Worm (Caenorhabditis elegans) whole organism, L1 larva: Measurements from ENCODE around the gene cif-1.

Experiments used
- C16A3.4 ChIP-seq: fragments of 150-350 bp; optimal IDR thresholded peaks from 2 replicates; lab custom pipeline; 2014; ENCODE audit warnings: missing biosample characterization, missing genetic modification characterization
- F16B12.6 ChIP-seq: fragments of 150-350 bp; optimal IDR thresholded peaks from 2 replicates; lab custom pipeline; 2014; ENCODE audit warnings: missing biosample characterization, missing genetic modification characterization
- alr-1 ChIP-seq: fragments of 200-800 bp; sonication (Bioruptor generic); optimal IDR thresholded peaks from 2 replicates; lab custom pipeline; 2018; ENCODE audit warnings: borderline replicate concordance, mild to moderate bottlenecking, missing genetic modification characterization, missing compliant biosample characterization
- aly-2 ChIP-seq: fragments of 150-350 bp; optimal IDR thresholded peaks from 2 replicates; lab custom pipeline; 2014; ENCODE audit warnings: missing biosample characterization, missing genetic modification characterization
- ama-1 ChIP-seq: fragments of 150-350 bp; optimal IDR thresholded peaks from 2 replicates; lab custom pipeline; 2014
- blmp-1 ChIP-seq: fragments of 150-350 bp; optimal IDR thresholded peaks from 2 replicates; lab custom pipeline; 2014; ENCODE audit warnings: missing biosample characterization, missing genetic modification characterization
- ceh-82 ChIP-seq, 3 experiments: fragments of 150-350 bp in 1 of 3; sonication (generic microtip) in 2 of 3; optimal IDR thresholded peaks; 2 replicates each; lab custom pipeline; 2014 to 2017; ENCODE audit warnings: missing biosample characterization in 3 of 3, missing genetic modification characterization in 3 of 3
- ceh-88 ChIP-seq: fragments of 200-800 bp; sonication (Bioruptor generic); IDR thresholded peaks from 2 replicates; pipeline ENCODE4 v1.3.6; 2022; ENCODE audit warnings: missing genetic modification characterization, missing compliant biosample characterization
- dpl-1 ChIP-seq, 3 experiments: fragments of 150-350 bp in 2 of 3; sonication (generic microtip) in 1 of 3; optimal IDR thresholded peaks; 2 replicates each; lab custom pipeline; 2014 to 2017; ENCODE audit warnings: missing biosample characterization in 3 of 3, missing genetic modification characterization in 3 of 3, missing genetic modification reagents in 3 of 3
- efl-1 ChIP-seq, 4 experiments: fragments of 150-350 bp; optimal IDR thresholded peaks in 3 of 4; peaks in 1 of 4; 1 replicate in 1 of 4; 2 replicates in 3 of 4; lab custom pipeline; 2014; ENCODE audit warnings: missing biosample characterization in 2 of 4, missing genetic modification characterization in 2 of 4, missing genetic modification reagents in 2 of 4
- egl-27 ChIP-seq, 2 experiments: fragments of 150-350 bp in 1 of 2; sonication (generic microtip); optimal IDR thresholded peaks; 3 replicates each; lab custom pipeline; 2017 to 2018; ENCODE audit warnings: missing biosample characterization in 2 of 2, missing genetic modification characterization in 2 of 2, missing genetic modification reagents in 2 of 2
- elt-2 ChIP-seq: sonication (generic microtip); optimal IDR thresholded peaks from 2 replicates; lab custom pipeline; 2016; ENCODE audit warnings: missing genetic modification characterization, mild to moderate bottlenecking, inconsistent platforms, missing compliant biosample characterization, missing genetic modification reagents
- fos-1 ChIP-seq: fragments of 150-350 bp; optimal IDR thresholded peaks from 2 replicates; lab custom pipeline; 2014; ENCODE audit warnings: missing biosample characterization, missing genetic modification characterization
- grh-1 ChIP-seq: fragments of 200-800 bp; sonication (Bioruptor generic); IDR thresholded peaks from 2 replicates; pipeline ENCODE4 v1.3.6; 2022; ENCODE audit warnings: missing genetic modification reagents, missing genetic modification characterization, missing compliant biosample characterization
- hpl-2 ChIP-seq: fragments of 150-350 bp; optimal IDR thresholded peaks from 2 replicates; lab custom pipeline; 2014; ENCODE audit warnings: missing biosample characterization, missing genetic modification reagents, missing genetic modification characterization
- irx-1 ChIP-seq: sonication (generic microtip); optimal IDR thresholded peaks from 2 replicates; lab custom pipeline; 2016; ENCODE audit warnings: missing genetic modification characterization, missing compliant biosample characterization
- jun-1 ChIP-seq: fragments of 150-350 bp; optimal IDR thresholded peaks from 2 replicates; lab custom pipeline; 2014; ENCODE audit warnings: missing biosample characterization, missing genetic modification reagents, missing genetic modification characterization
- lin-15B ChIP-seq: fragments of 150-350 bp; sonication (generic microtip); optimal IDR thresholded peaks from 3 replicates; lab custom pipeline; 2014; ENCODE audit warnings: missing biosample characterization, missing genetic modification characterization
- lin-35 ChIP-seq, 2 experiments: fragments of 150-350 bp; optimal IDR thresholded peaks; 2 replicates each; lab custom pipeline; 2014; ENCODE audit warnings: missing biosample characterization in 2 of 2, missing genetic modification characterization in 2 of 2, missing genetic modification reagents in 2 of 2
- lin-39 ChIP-seq: fragments of 150-350 bp; optimal IDR thresholded peaks from 2 replicates; lab custom pipeline; 2014; ENCODE audit warnings: missing biosample characterization, missing genetic modification reagents, missing genetic modification characterization
- mef-2 ChIP-seq: fragments of 150-350 bp; optimal IDR thresholded peaks from 2 replicates; lab custom pipeline; 2014; ENCODE audit warnings: missing biosample characterization, missing genetic modification characterization
- mep-1 ChIP-seq: fragments of 150-350 bp; optimal IDR thresholded peaks from 2 replicates; lab custom pipeline; 2014; ENCODE audit warnings: missing biosample characterization, missing genetic modification characterization
- nhr-19 ChIP-seq: fragments of 200-800 bp; sonication (Bioruptor generic); conservative IDR thresholded peaks from 2 replicates; pipeline ENCODE4 v1.3.6; 2022; ENCODE audit warnings: missing genetic modification characterization, missing compliant biosample characterization
- nhr-20 ChIP-seq: sonication (generic microtip); optimal IDR thresholded peaks from 2 replicates; lab custom pipeline; 2016; ENCODE audit warnings: mild to moderate bottlenecking, missing genetic modification characterization, missing compliant biosample characterization
- nhr-28 ChIP-seq: fragments of 150-350 bp; optimal IDR thresholded peaks from 2 replicates; lab custom pipeline; 2014; ENCODE audit warnings: missing biosample characterization, missing genetic modification characterization
- nhr-84 ChIP-seq: sonication (generic microtip); optimal IDR thresholded peaks from 2 replicates; lab custom pipeline; 2017; ENCODE audit warnings: missing biosample characterization, missing genetic modification characterization
- nhr-90 ChIP-seq: sonication (generic microtip); optimal IDR thresholded peaks from 2 replicates; lab custom pipeline; 2016; ENCODE audit warnings: mild to moderate bottlenecking, missing genetic modification characterization, missing compliant biosample characterization; ENCODE audit not compliant: poor library complexity
- pag-3 ChIP-seq: sonication (generic microtip); optimal IDR thresholded peaks from 2 replicates; lab custom pipeline; 2017; ENCODE audit warnings: missing genetic modification characterization, mild to moderate bottlenecking, missing compliant biosample characterization, antibody characterized with exemption, borderline replicate concordance; ENCODE audit not compliant: insufficient read depth
- rnt-1 ChIP-seq: sonication (generic microtip); optimal IDR thresholded peaks from 2 replicates; lab custom pipeline; 2016; ENCODE audit warnings: mild to moderate bottlenecking, missing genetic modification characterization, moderate library complexity, missing compliant biosample characterization
- skn-1 ChIP-seq: fragments of 150-350 bp; optimal IDR thresholded peaks from 2 replicates; lab custom pipeline; 2014; ENCODE audit warnings: missing biosample characterization, missing genetic modification characterization
- snu-23 ChIP-seq: sonication (generic microtip); optimal IDR thresholded peaks from 2 replicates; lab custom pipeline; 2016; ENCODE audit warnings: missing genetic modification characterization, missing compliant biosample characterization
- swsn-7 ChIP-seq: sonication (generic microtip); optimal IDR thresholded peaks from 2 replicates; lab custom pipeline; 2016; ENCODE audit warnings: missing genetic modification characterization, missing compliant biosample characterization
- tlp-1 ChIP-seq: fragments of 150-350 bp; optimal IDR thresholded peaks from 2 replicates; lab custom pipeline; 2014; ENCODE audit warnings: missing biosample characterization, missing genetic modification characterization
- unc-130 ChIP-seq: fragments of 150-350 bp; optimal IDR thresholded peaks from 2 replicates; lab custom pipeline; 2017; ENCODE audit warnings: missing biosample characterization, missing genetic modification characterization, inconsistent platforms
- unc-86 ChIP-seq: sonication (generic microtip); optimal IDR thresholded peaks from 2 replicates; lab custom pipeline; 2016; ENCODE audit warnings: missing genetic modification characterization, missing compliant biosample characterization
- xbp-1 ChIP-seq: sonication (generic microtip); optimal IDR thresholded peaks from 2 replicates; lab custom pipeline; 2016; ENCODE audit warnings: missing genetic modification characterization, missing compliant biosample characterization
- ztf-11 ChIP-seq, 2 experiments: sonication (generic microtip); optimal IDR thresholded peaks; 2 replicates each; lab custom pipeline; 2016 to 2017; ENCODE audit warnings: missing genetic modification characterization in 2 of 2, missing biosample characterization in 1 of 2, missing compliant biosample characterization in 1 of 2
- ztf-4 ChIP-seq: fragments of 150-350 bp; optimal IDR thresholded peaks from 2 replicates; lab custom pipeline; 2014; ENCODE audit warnings: missing biosample characterization, missing genetic modification characterization

Gene cif-1

DNA sequence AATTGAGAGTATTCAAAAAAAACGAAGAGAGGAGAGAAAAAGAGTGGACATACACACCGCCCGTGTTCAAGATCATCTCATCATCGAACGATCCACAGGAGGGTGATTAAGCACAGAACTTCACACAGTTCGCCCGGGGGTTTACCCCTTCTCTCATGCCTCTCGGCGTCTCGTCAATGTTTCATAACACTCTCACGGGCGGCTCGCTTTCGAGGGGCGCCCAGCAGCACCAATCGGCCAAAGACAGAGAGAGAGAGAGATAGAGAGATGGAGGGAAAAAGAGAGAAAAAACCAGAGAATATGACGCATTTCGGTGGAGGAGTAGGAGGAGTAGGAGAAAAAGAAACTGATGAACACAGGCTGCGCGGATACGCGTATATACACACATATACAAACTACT, 5.4 kb downstream of the cif-1 start (continued):
- TF ChIP-seq pag-3 (tag; lab: Kevin White, UChicago) (no peak), ztf-11 (tag; optimal IDR thresholded peaks at IDR 0.05; lab: Kevin White, UChicago) (no peak), nhr-19 (GFP tag; lab: Robert Waterston, UW) (peak; percentile 54), rnt-1 (tag; lab: Kevin White, UChicago) (peak; percentile 81), xbp-1 (tag; lab: Kevin White, UChicago) (peak; percentile 48), lin-15B (tag; lab: Kevin White, UChicago) (peak; percentile 47), grh-1 (GFP tag; lab: Robert Waterston, UW) (no peak), nhr-90 (tag; lab: Kevin White, UChicago) (peak; percentile 34), skn-1 (peak; percentile 83), jun-1 (tag; lab: Kevin White, UChicago) (peak; percentile 28), nhr-20 (tag; lab: Kevin White, UChicago) (peak; percentile 76), ceh-82 (tag; optimal IDR thresholded peaks at IDR 0.05; lab: Kevin White, UChicago) (peak; percentile 33 to 54 (median 37)), snu-23 (GFP tag; lab: Kevin White, UChicago) (peak; percentile 75), efl-1 (optimal IDR thresholded peaks at IDR 0.05; lab: Kevin White, UChicago) (peak; percentile 47 to 59), efl-1 (GFP tag; optimal IDR thresholded peaks at IDR 0.05 in 1 of 2; lab: Kevin White, UChicago) (peak in 1 of 2 experiments; percentile 37), unc-130 (tag; lab: Kevin White, UChicago) (peak; percentile 31), F16B12.6 (tag; lab: Kevin White, UChicago) (peak; percentile 43), lin-39 (no peak), dpl-1 (GFP tag; optimal IDR thresholded peaks at IDR 0.05; lab: Kevin White, UChicago) (peak; percentile 14 to 41 (median 39)), ceh-88 (GFP tag; lab: Robert Waterston, UW) (no peak), irx-1 (no peak), swsn-7 (tag; lab: Kevin White, UChicago) (peak; percentile 56), aly-2 (tag; lab: Kevin White, UChicago) (no peak), hpl-2 (GFP tag; lab: Kevin White, UChicago) (no peak), egl-27 (tag; optimal IDR thresholded peaks at IDR 0.05; lab: Kevin White, UChicago) (no peak), lin-35 (GFP tag; optimal IDR thresholded peaks at IDR 0.05; lab: Kevin White, UChicago) (peak; percentile 58 to 59)

DNA sequence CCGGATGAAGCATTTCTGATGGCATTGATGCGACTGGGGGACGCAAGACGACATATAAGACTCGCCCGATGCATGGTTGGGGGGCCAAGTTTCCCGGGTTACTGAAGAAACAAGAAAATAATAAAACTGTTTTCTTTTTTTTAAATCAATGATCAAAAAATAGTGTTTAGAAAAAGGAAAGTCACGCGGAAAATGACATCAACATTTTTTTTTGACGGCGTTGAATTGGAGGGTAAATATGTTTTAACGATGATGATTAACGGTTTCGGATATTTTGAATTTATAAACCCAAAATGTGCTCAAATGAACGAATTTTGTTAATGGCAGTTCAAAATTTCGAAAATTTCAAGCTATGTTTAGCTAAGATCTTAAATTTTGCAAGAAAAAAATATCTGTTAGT, 6.6 kb downstream of the cif-1 start, which contains the start of gene ogdh-1:
Gene ogdh-1 (minus strand): TSS at position 101 of the 400 bp plus-strand sequence.
- TF ChIP-seq ztf-4 (tag; lab: Kevin White, UChicago), result no peak
- TF ChIP-seq, all 84 proteins: peak for 0

DNA sequence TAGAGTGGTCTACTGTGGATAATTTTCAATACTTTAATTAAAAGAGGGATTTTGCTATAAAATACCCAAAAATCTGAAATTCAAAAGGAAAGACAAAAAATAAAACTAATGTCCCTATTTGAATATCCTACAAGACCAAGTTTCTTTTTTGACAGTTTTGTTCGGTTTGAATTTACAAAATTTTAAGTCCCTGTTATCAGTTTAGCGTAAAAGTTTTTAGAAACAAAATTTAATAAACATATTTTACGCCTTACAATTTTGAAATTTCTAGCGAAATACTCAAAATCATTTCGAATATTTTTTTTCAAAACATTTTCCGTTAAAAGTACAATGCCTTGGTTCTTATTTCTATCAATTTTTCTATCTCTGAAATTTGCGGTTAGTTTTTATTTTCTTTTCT, 18.1 kb downstream of the cif-1 start, which contains the start of gene spe-51:
Gene spe-51 (plus strand): TSS at position 301 of the 400 bp plus-strand sequence.
- TF ChIP-seq unc-86 (tag; lab: Kevin White, UChicago) (no peak), nhr-84 (tag; lab: Kevin White, UChicago) (no peak), fos-1 (tag; lab: Kevin White, UChicago) (no peak), alr-1 (tag; lab: Kevin White, UChicago) (no peak)
- TF ChIP-seq, all 84 proteins: peak for 0

DNA sequence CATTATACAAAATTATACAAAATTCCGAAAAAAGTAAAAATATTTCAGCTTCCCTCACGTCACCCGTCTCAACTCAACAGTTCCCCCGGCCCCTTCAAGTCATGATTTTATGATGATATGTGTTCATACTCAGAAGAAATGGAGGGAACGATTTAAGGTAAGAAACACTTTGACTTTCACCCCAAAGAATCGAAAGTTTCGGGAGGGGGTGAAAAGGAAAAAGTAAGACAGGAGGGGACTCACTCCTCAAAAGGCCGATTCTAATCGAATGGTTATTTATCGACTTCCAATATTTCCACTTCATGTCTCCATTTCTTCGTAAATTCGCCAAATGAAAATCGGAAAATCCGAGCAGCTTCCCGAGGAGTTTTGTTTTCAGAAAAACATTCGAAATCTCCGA, 22.3 kb downstream of the cif-1 start, which contains the start of gene bus-4:
Gene bus-4 (plus strand): TSS at position 49 of the 400 bp plus-strand sequence.
- TF ChIP-seq elt-2 (tag; lab: Kevin White, UChicago), result no peak
- no peak for TF ChIP-seq mef-2 (tag; lab: Kevin White, UChicago)
- TF ChIP-seq mep-1 (tag; lab: Kevin White, UChicago), result no peak
- TF ChIP-seq C16A3.4 (tag; lab: Kevin White, UChicago), result no peak
- TF ChIP-seq blmp-1 (tag; lab: Kevin White, UChicago), result peak; percentile 92
- TF ChIP-seq tlp-1 (tag; lab: Kevin White, UChicago), result no peak
- no peak for TF ChIP-seq alr-1 (tag; lab: Kevin White, UChicago)
- TF ChIP-seq ama-1 (lab: Kevin White, UChicago), result no peak
- no peak for TF ChIP-seq nhr-28 (tag; lab: Kevin White, UChicago)
